Worm (Caenorhabditis elegans) whole organism, midembryonic: ENCODE measurements around the gene C50F7.3.

Experiments used
- cog-1 ChIP-seq: sonication (generic microtip); optimal IDR thresholded peaks from 2 replicates; lab custom pipeline; 2016; ENCODE audit warnings: missing genetic modification characterization, missing compliant biosample characterization
- ref-1 ChIP-seq: fragments of 200-800 bp; sonication (Bioruptor generic); conservative IDR thresholded peaks from 2 replicates; pipeline ENCODE4 v1.3.6; 2022; ENCODE audit warnings: missing genetic modification reagents, missing genetic modification characterization, missing compliant biosample characterization
- ztf-23 ChIP-seq: fragments of 200-800 bp; sonication (Bioruptor generic); IDR thresholded peaks from 2 replicates; pipeline ENCODE4 v1.3.6; 2022; ENCODE audit warnings: missing genetic modification reagents, missing genetic modification characterization, missing compliant biosample characterization
- ztf-29 ChIP-seq: fragments of 200-800 bp; sonication (Bioruptor generic); IDR thresholded peaks from 2 replicates; pipeline ENCODE4 v1.3.6; 2022; ENCODE audit warnings: missing genetic modification reagents, missing genetic modification characterization, missing compliant biosample characterization

- TF ChIP-seq ztf-23 (GFP tag; lab: Robert Waterston, UW) = no peak
- TF ChIP-seq cog-1 = no peak
- TF ChIP-seq ztf-29 = no peak
- no peak for TF ChIP-seq ref-1
These were observed 11.4 kb downstream of the C50F7.3 start, which contains the start of gene npr-35 for ce11 chrIV:7743539-7743938.
